Worm (Caenorhabditis elegans): ENCODE measurements around the gene F53H4.6.
A peak's percentile ranks its signal among the peaks of the same experiment; 100 is the strongest.

Gene F53H4.6

DNA sequence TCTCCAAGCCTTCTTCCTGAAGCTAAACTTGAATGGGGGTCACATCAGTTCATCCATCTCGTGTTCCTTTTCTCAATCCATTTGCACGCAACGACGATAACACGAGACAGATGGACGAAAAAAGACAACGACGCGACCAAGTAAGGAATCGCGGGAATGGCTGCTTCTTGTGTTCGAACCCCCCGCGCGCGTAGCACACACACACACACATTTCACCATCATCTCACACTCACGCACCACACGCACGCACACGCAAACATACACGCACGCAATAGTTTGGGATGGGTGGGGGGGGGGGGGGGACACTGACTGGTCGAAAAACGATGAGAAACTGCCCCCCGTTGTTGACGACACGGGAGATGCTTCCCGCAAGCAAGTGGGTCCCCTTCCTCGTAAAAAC, 16.5 kb upstream of the F53H4.6 start (continued):
- no peak for TF ChIP-seq lir-3 (tag; optimal IDR thresholded peaks at IDR 0.05)

- TF ChIP-seq mxl-3 (GFP tag; optimal IDR thresholded peaks at IDR 0.05) (peak; percentile 9), F44E2.7 (GFP tag; IDR thresholded peaks at IDR 0.05) (no peak), madf-5 (GFP tag; IDR thresholded peaks at IDR 0.05) (no peak), unc-62 (GFP tag; optimal IDR thresholded peaks at IDR 0.05 in 1 of 2) (peak in 1 of 2 experiments; percentile 81), unc-62 (tag; optimal IDR thresholded peaks at IDR 0.05) (no peak), hlh-11 (tag; optimal IDR thresholded peaks at IDR 0.05) (peak; percentile 15), ztf-7 (tag; optimal IDR thresholded peaks at IDR 0.05) (no peak), ceh-44 (GFP tag; IDR thresholded peaks at IDR 0.05) (no peak), dve-1 (tag; optimal IDR thresholded peaks at IDR 0.05; ENCODE audit: insufficient read depth) (no peak)
These were observed 9.2 kb upstream of the F53H4.6 start for ce11 chrX:15869589-15869988.

ce11 chrX:15865868-15866555, 5.6 kb upstream of the F53H4.6 start, which contains the start of the genes csb-1 and F53H4.4:
Gene csb-1 (minus strand): TSS chrX:15865918.
Gene F53H4.4 (plus strand): TSS chrX:15866387.
- TF ChIP-seq snpc-4 (tag; optimal IDR thresholded peaks at IDR 0.05) (peak; percentile 37), lin-39 (tag; optimal IDR thresholded peaks at IDR 0.05) (no peak), jun-1 (tag; optimal IDR thresholded peaks at IDR 0.05) (no peak), nhr-77 (tag; optimal IDR thresholded peaks at IDR 0.05) (peak; percentile 85), lin-38 (GFP tag; IDR thresholded peaks at IDR 0.05) (peak; percentile 96), fkh-10 (GFP tag; optimal IDR thresholded peaks at IDR 0.05) (no peak), mdl-1 (tag; optimal IDR thresholded peaks at IDR 0.05) (peak; percentile 85 to 99), F49E8.2 (tag; optimal IDR thresholded peaks at IDR 0.05; ENCODE audit: borderline replicate concordance) (no peak), cey-2 (tag; optimal IDR thresholded peaks at IDR 0.05; ENCODE audit: borderline replicate concordance, insufficient read depth) (no peak), ctbp-1 (GFP tag; IDR thresholded peaks at IDR 0.05) (no peak), pqm-1 (tag; optimal IDR thresholded peaks at IDR 0.05) (peak; percentile 50), zip-2 (tag; optimal IDR thresholded peaks at IDR 0.05) (no peak), lin-13 (GFP tag; optimal IDR thresholded peaks at IDR 0.05) (peak; percentile 65), lin-1 (GFP tag; IDR thresholded peaks at IDR 0.05) (no peak), spr-3 (GFP tag; optimal IDR thresholded peaks at IDR 0.05) (no peak), nhr-237 (tag; optimal IDR thresholded peaks at IDR 0.05) (no peak), mep-1 (tag; optimal IDR thresholded peaks at IDR 0.05) (peak; percentile 91), hlh-30 (tag; optimal IDR thresholded peaks at IDR 0.05; ENCODE audit: insufficient read depth) (peak; percentile 98), sdz-12 (GFP tag; optimal IDR thresholded peaks at IDR 0.05) (no peak), aha-1 (tag) (peak; percentile 89), nhr-41 (GFP tag; IDR thresholded peaks at IDR 0.05) (no peak), nhr-28 (tag; optimal IDR thresholded peaks at IDR 0.05) (peak; percentile 71), nhr-76 (tag; optimal IDR thresholded peaks at IDR 0.05) (no peak), nhr-10 (tag; optimal IDR thresholded peaks at IDR 0.05) (no peak), attf-4 (tag; optimal IDR thresholded peaks at IDR 0.05) (no peak), ztf-7 (tag; optimal IDR thresholded peaks at IDR 0.05) (no peak), zip-11 (GFP tag; IDR thresholded peaks at IDR 0.05) (no peak), daf-12 (tag; optimal IDR thresholded peaks at IDR 0.05) (no peak), unc-39 (tag; optimal IDR thresholded peaks at IDR 0.05) (no peak), daf-19 (GFP tag; conservative IDR thresholded peaks at IDR 0.05) (no peak), mxl-2 (GFP tag; conservative IDR thresholded peaks at IDR 0.05) (no peak), dmd-6 (GFP tag; IDR thresholded peaks at IDR 0.05) (peak; percentile 58; the same call in 1 of the 2 replicates), spr-1 (tag; optimal IDR thresholded peaks at IDR 0.05) (peak; percentile 10), dmd-9 (GFP tag; IDR thresholded peaks at IDR 0.05) (0 out of 2 replicates have a peak, but pooled peaks have one; percentile 28), F37D6.2 (tag; optimal IDR thresholded peaks at IDR 0.05) (peak; percentile 28), lin-29 (GFP tag; IDR thresholded peaks at IDR 0.05) (no peak), hlh-11 (tag; optimal IDR thresholded peaks at IDR 0.05) (peak; percentile 73), rbr-2 (tag; optimal IDR thresholded peaks at IDR 0.05) (peak; percentile 57), ces-1 (GFP tag; optimal IDR thresholded peaks at IDR 0.05) (no peak), nhr-25 (tag; optimal IDR thresholded peaks at IDR 0.05; ENCODE audit: borderline replicate concordance, insufficient read depth) (no peak)
